Worm (Caenorhabditis elegans) whole organism, midembryonic: Measurements from ENCODE around the gene daf-14.

Experiments
- T22C8.4 ChIP-seq: fragments of 200-800 bp; sonication (Bioruptor generic); IDR thresholded peaks from 2 replicates; pipeline ENCODE4 v1.3.6; 2022; ENCODE audit warnings: missing genetic modification characterization, missing compliant biosample characterization
- cog-1 ChIP-seq: sonication (generic microtip); optimal IDR thresholded peaks from 2 replicates; lab custom pipeline; 2016; ENCODE audit warnings: missing genetic modification characterization, missing compliant biosample characterization
- flt-1 ChIP-seq: fragments of 200-800 bp; sonication (Bioruptor generic); IDR thresholded peaks from 2 replicates; pipeline ENCODE4 v1.3.6; 2022; ENCODE audit warnings: missing genetic modification characterization, missing compliant biosample characterization
- klf-2 ChIP-seq: fragments of 200-800 bp; sonication (Bioruptor generic); conservative IDR thresholded peaks from 2 replicates; pipeline ENCODE4 v1.3.6; 2022; ENCODE audit warnings: missing genetic modification reagents, missing genetic modification characterization, missing compliant biosample characterization
- med-1 ChIP-seq: sonication (generic microtip); optimal IDR thresholded peaks from 2 replicates; lab custom pipeline; 2017; ENCODE audit warnings: missing genetic modification characterization, mild to moderate bottlenecking, missing compliant biosample characterization, antibody characterized with exemption, missing genetic modification reagents; ENCODE audit not compliant: insufficient read depth
- ref-1 ChIP-seq: fragments of 200-800 bp; sonication (Bioruptor generic); conservative IDR thresholded peaks from 2 replicates; pipeline ENCODE4 v1.3.6; 2022; ENCODE audit warnings: missing genetic modification reagents, missing genetic modification characterization, missing compliant biosample characterization
- tab-1 ChIP-seq: fragments of 200-800 bp; sonication (Bioruptor generic); IDR thresholded peaks from 2 replicates; pipeline ENCODE4 v1.3.6; 2022; ENCODE audit warnings: missing genetic modification characterization, missing compliant biosample characterization
- ztf-23 ChIP-seq: fragments of 200-800 bp; sonication (Bioruptor generic); IDR thresholded peaks from 2 replicates; pipeline ENCODE4 v1.3.6; 2022; ENCODE audit warnings: missing genetic modification reagents, missing genetic modification characterization, missing compliant biosample characterization
- ztf-29 ChIP-seq: fragments of 200-800 bp; sonication (Bioruptor generic); IDR thresholded peaks from 2 replicates; pipeline ENCODE4 v1.3.6; 2022; ENCODE audit warnings: missing genetic modification reagents, missing genetic modification characterization, missing compliant biosample characterization

DNA sequence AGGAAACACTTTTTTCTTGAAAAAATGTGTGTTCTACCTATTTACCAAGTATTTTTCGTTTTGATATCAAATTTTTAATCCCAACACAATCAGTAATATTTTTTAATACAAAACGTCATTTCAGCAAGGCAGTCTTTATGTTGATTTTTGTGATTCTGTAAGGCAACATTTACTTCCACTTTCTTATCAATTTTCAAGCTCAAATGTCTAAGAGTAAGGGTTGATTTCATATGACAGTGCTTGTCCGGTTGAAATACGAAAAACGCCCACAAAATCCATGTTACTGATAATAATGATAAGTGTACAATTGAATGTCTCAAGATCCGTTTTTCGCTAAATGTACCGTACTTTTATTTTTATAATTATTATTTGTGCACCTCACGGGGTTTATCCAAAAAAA is 14.3 kb upstream of the daf-14 start:
- TF ChIP-seq ztf-23 (GFP tag; lab: Robert Waterston, UW) (no peak), T22C8.4 (GFP tag; lab: Robert Waterston, UW) (no peak), flt-1 (no peak), tab-1 (no peak), cog-1 (no peak), med-1 (no peak), ref-1 (GFP tag; lab: Robert Waterston, UW) (no peak), klf-2 (GFP tag; lab: Robert Waterston, UW) (no peak), ztf-29 (GFP tag; lab: Robert Waterston, UW) (no peak)
